Fruit fly (Drosophila melanogaster) whole organism, wandering third instar larva: ENCODE results near the gene CG7320.

Experiments
- Abd-B ChIP-seq: fragments of >200 bp; optimal IDR thresholded peaks from 2 replicates; lab custom pipeline; 2017; ENCODE audit warnings: missing biosample characterization, missing genetic modification characterization
- CG32264 ChIP-seq: fragments of 200-800 bp; sonication (Bioruptor generic); optimal IDR thresholded peaks from 2 replicates; lab custom pipeline; 2016; ENCODE audit warnings: missing biosample characterization, missing genetic modification characterization
- CG9705 ChIP-seq: fragments of 200-800 bp; sonication (Bioruptor generic); optimal IDR thresholded peaks from 2 replicates; lab custom pipeline; 2018; ENCODE audit warnings: missing biosample characterization, mild to moderate bottlenecking, missing genetic modification characterization
- CrebA ChIP-seq: fragments of 200-800 bp; sonication (Bioruptor generic); optimal IDR thresholded peaks from 2 replicates; lab custom pipeline; 2016; ENCODE audit warnings: missing biosample characterization, mild to moderate bottlenecking, missing genetic modification characterization, borderline replicate concordance
- Dfd ChIP-seq: fragments of >200 bp; optimal IDR thresholded peaks from 2 replicates; lab custom pipeline; 2017; ENCODE audit warnings: missing biosample characterization, missing genetic modification characterization
- Dif ChIP-seq: fragments of 200-275, 200-300 bp; sonication (Bioruptor generic); optimal IDR thresholded peaks from 2 replicates; lab custom pipeline; 2018; ENCODE audit warnings: missing biosample characterization, missing genetic modification characterization; ENCODE audit not compliant: partially characterized antibody
- GATAd ChIP-seq: sonication (Bioruptor generic); optimal IDR thresholded peaks from 2 replicates; lab custom pipeline; 2016; ENCODE audit warnings: missing biosample characterization, missing genetic modification characterization
- HLH106 ChIP-seq: fragments of 200-800 bp; optimal IDR thresholded peaks from 3 replicates; lab custom pipeline; 2019; ENCODE audit warnings: missing biosample characterization, mild to moderate bottlenecking, missing genetic modification characterization, moderate library complexity
- Hnf4 ChIP-seq: fragments of 200-800 bp; sonication (Bioruptor generic); optimal IDR thresholded peaks from 2 replicates; lab custom pipeline; 2016; ENCODE audit warnings: missing biosample characterization, mild to moderate bottlenecking, missing genetic modification characterization
- Hr78 ChIP-seq: fragments of >200 bp; optimal IDR thresholded peaks from 2 replicates; lab custom pipeline; 2017; ENCODE audit warnings: missing biosample characterization, missing genetic modification characterization
- Hr83 ChIP-seq: fragments of 200-300 bp; sonication (Bioruptor generic); optimal IDR thresholded peaks from 2 replicates; lab custom pipeline; 2016; ENCODE audit warnings: missing biosample characterization, mild to moderate bottlenecking, missing genetic modification characterization, moderate library complexity; ENCODE audit not compliant: poor library complexity, severe bottlenecking
- Jra ChIP-seq: sonication (Bioruptor generic); optimal IDR thresholded peaks from 2 replicates; lab custom pipeline; 2016; ENCODE audit warnings: missing biosample characterization, missing genetic modification characterization
- Mio ChIP-seq: sonication (Bioruptor generic); optimal IDR thresholded peaks from 2 replicates; lab custom pipeline; 2016; ENCODE audit warnings: missing biosample characterization, missing genetic modification characterization
- Myc ChIP-seq: fragments of >200 bp; optimal IDR thresholded peaks from 2 replicates; lab custom pipeline; 2017
- N ChIP-seq: fragments of >200 bp; optimal IDR thresholded peaks from 2 replicates; lab custom pipeline; 2018; ENCODE audit warnings: missing biosample characterization, missing external identifiers, missing genetic modification characterization
- OdsH ChIP-seq: fragments of 200-800 bp; sonication (Bioruptor generic); optimal IDR thresholded peaks from 2 replicates; lab custom pipeline; 2016; ENCODE audit warnings: missing biosample characterization, mild to moderate bottlenecking, missing genetic modification characterization
- Rel ChIP-seq, 2 experiments: fragments of 200-800 bp; sonication (Bioruptor generic) in 1 of 2; optimal IDR thresholded peaks; 2 replicates in 1 of 2; 3 replicates in 1 of 2; lab custom pipeline; 2016 to 2019; ENCODE audit warnings: mild to moderate bottlenecking in 2 of 2, missing biosample characterization in 2 of 2, missing genetic modification characterization in 2 of 2, moderate library complexity in 1 of 2
- Sp1 ChIP-seq: fragments of 200-800 bp; sonication (Bioruptor generic); optimal IDR thresholded peaks from 3 replicates; lab custom pipeline; 2019; ENCODE audit warnings: missing biosample characterization, mild to moderate bottlenecking, missing genetic modification characterization, moderate library complexity
- Vsx2 ChIP-seq: fragments of 200-300, 225-300 bp; sonication (Bioruptor generic); optimal IDR thresholded peaks from 2 replicates; lab custom pipeline; 2018; ENCODE audit warnings: missing biosample characterization, missing genetic modification characterization; ENCODE audit not compliant: partially characterized antibody
- br ChIP-seq: fragments of 200-800 bp; sonication (Bioruptor generic); optimal IDR thresholded peaks from 2 replicates; lab custom pipeline; 2016; ENCODE audit warnings: missing biosample characterization, missing genetic modification characterization
- brk ChIP-seq: fragments of 200-800 bp; sonication (Bioruptor generic); optimal IDR thresholded peaks from 2 replicates; lab custom pipeline; 2016; ENCODE audit warnings: missing biosample characterization, mild to moderate bottlenecking, missing genetic modification characterization
- dl ChIP-seq, 2 experiments: fragments of 175-275, 200-275 bp in 1 of 2; fragments of 200-275 bp in 1 of 2; sonication (Bioruptor generic); optimal IDR thresholded peaks; lab custom pipeline; 2018; ENCODE audit warnings: mild to moderate bottlenecking in 2 of 2, missing biosample characterization in 2 of 2, missing genetic modification characterization in 2 of 2, moderate library complexity in 2 of 2; ENCODE audit not compliant: partially characterized antibody in 2 of 2, insufficient read depth in 1 of 2
- dmrt93B ChIP-seq: fragments of 200-800 bp; sonication (Bioruptor generic); optimal IDR thresholded peaks from 2 replicates; lab custom pipeline; 2018; ENCODE audit warnings: missing biosample characterization, mild to moderate bottlenecking, missing genetic modification characterization
- dsf ChIP-seq: sonication (Bioruptor generic); optimal IDR thresholded peaks from 2 replicates; lab custom pipeline; 2016; ENCODE audit warnings: missing biosample characterization, missing genetic modification characterization, borderline replicate concordance
- ey ChIP-seq: fragments of 200-800 bp; sonication (Bioruptor generic); optimal IDR thresholded peaks from 2 replicates; lab custom pipeline; 2016; ENCODE audit warnings: missing biosample characterization, missing genetic modification characterization
- foxo ChIP-seq, 2 experiments: fragments of 200-800 bp; sonication (Bioruptor generic); optimal IDR thresholded peaks; 2 replicates in 1 of 2; 3 replicates in 1 of 2; lab custom pipeline; 2016 to 2017; ENCODE audit warnings: missing biosample characterization in 2 of 2, missing genetic modification characterization in 2 of 2
- fru ChIP-seq: fragments of 200-800 bp; sonication (Bioruptor generic); optimal IDR thresholded peaks from 3 replicates; lab custom pipeline; 2016; ENCODE audit warnings: missing biosample characterization, mild to moderate bottlenecking, missing genetic modification characterization
- h ChIP-seq: fragments of 200-800 bp; sonication (Bioruptor generic); optimal IDR thresholded peaks from 3 replicates; lab custom pipeline; 2016; ENCODE audit warnings: missing biosample characterization, mild to moderate bottlenecking, missing genetic modification characterization
- jim ChIP-seq: fragments of 175-275, 200-325 bp; sonication (Bioruptor generic); optimal IDR thresholded peaks from 2 replicates; lab custom pipeline; 2016; ENCODE audit warnings: missing biosample characterization, mild to moderate bottlenecking, missing genetic modification characterization
- lola ChIP-seq: fragments of >200 bp; optimal IDR thresholded peaks from 2 replicates; lab custom pipeline; 2017; ENCODE audit warnings: missing biosample characterization, missing genetic modification characterization
- pan ChIP-seq: fragments of >200 bp; optimal IDR thresholded peaks from 2 replicates; lab custom pipeline; 2017
- psq ChIP-seq: fragments of 200-800 bp; sonication (Bioruptor generic); optimal IDR thresholded peaks from 3 replicates; lab custom pipeline; 2017; ENCODE audit warnings: missing biosample characterization, mild to moderate bottlenecking, missing genetic modification characterization, moderate library complexity
- rgr ChIP-seq: fragments of 200-800 bp; sonication (Bioruptor generic); optimal IDR thresholded peaks from 3 replicates; lab custom pipeline; 2016; ENCODE audit warnings: missing biosample characterization, mild to moderate bottlenecking, missing genetic modification characterization
- sage ChIP-seq: fragments of 200-800 bp; sonication (Bioruptor generic); optimal IDR thresholded peaks from 2 replicates; lab custom pipeline; 2016; ENCODE audit warnings: missing biosample characterization, mild to moderate bottlenecking, missing genetic modification characterization
- sv ChIP-seq: fragments of 200-800 bp; sonication (Bioruptor generic); optimal IDR thresholded peaks from 3 replicates; lab custom pipeline; 2016; ENCODE audit warnings: missing biosample characterization, missing genetic modification characterization
- tai ChIP-seq: sonication (Bioruptor generic); optimal IDR thresholded peaks from 2 replicates; lab custom pipeline; 2016; ENCODE audit warnings: missing biosample characterization, missing genetic modification characterization
- usp ChIP-seq: fragments of >200 bp; optimal IDR thresholded peaks from 2 replicates; lab custom pipeline; 2017; ENCODE audit warnings: missing biosample characterization, missing genetic modification characterization
- woc ChIP-seq: sonication (Bioruptor generic); optimal IDR thresholded peaks from 2 replicates; lab custom pipeline; 2016; ENCODE audit warnings: missing biosample characterization, mild to moderate bottlenecking, missing genetic modification characterization

CG7320 gene

DNA sequence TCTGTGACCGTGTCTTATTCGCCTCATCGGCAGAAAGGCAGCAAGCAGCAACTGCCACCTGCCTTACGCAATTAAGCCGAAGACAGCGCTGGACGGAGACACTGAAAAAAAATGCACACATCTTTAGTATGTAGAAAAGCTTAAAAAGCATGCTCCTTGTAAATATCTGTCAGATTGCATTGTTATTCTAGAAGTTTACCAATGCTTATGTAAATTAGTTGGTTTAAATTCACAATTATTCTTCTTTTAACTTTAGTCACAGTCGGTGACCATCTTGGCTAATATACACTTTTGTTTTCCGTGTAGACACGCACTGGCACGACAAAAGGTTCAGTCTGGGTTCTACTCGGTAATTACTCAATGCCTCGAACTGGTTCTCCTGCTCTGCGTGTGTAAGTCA is 14.4 kb downstream of the CG7320 start:
- TF ChIP-seq CG9705 (GFP tag; lab: Kevin White, UChicago), result no peak
- TF ChIP-seq CG32264 (GFP tag; lab: Kevin White, UChicago), result peak; percentile 50
- TF ChIP-seq brk (GFP tag; lab: Kevin White, UChicago), result peak; percentile 39
- TF ChIP-seq Dfd (GFP tag; lab: Kevin White, UChicago), result no peak
- peak; percentile 15 for TF ChIP-seq CrebA (GFP tag; lab: Kevin White, UChicago)
- TF ChIP-seq psq (GFP tag; lab: Kevin White, UChicago), result peak; percentile 79
- no peak for TF ChIP-seq Hr78 (GFP tag; lab: Kevin White, UChicago)
- peak; percentile 83 for TF ChIP-seq br (GFP tag; lab: Kevin White, UChicago)
- TF ChIP-seq foxo (GFP tag; optimal IDR thresholded peaks at IDR 0.05; lab: Kevin White, UChicago), result peak in 1 of 2 experiments; percentile 84
- no peak for TF ChIP-seq pan (lab: Kevin White, UChicago)
- TF ChIP-seq GATAd (GFP tag; lab: Kevin White, UChicago), result no peak
- TF ChIP-seq sv, result no peak
- no peak for TF ChIP-seq Abd-B (GFP tag; lab: Kevin White, UChicago)
- TF ChIP-seq woc (GFP tag; lab: Kevin White, UChicago), result peak; percentile 75
- peak; percentile 58 for TF ChIP-seq tai (GFP tag; lab: Kevin White, UChicago)
- TF ChIP-seq Sp1 (GFP tag; lab: Kevin White, UChicago), result peak; percentile 82
- TF ChIP-seq Hnf4 (GFP tag; lab: Kevin White, UChicago), result peak; percentile 79
- no peak for TF ChIP-seq jim
- TF ChIP-seq Vsx2 (GFP tag; lab: Kevin White, UChicago), result no peak
- TF ChIP-seq Myc (lab: Kevin White, UChicago), result no peak
- peak; percentile 82 for TF ChIP-seq OdsH
- TF ChIP-seq fru, result peak; percentile 91
- no peak for TF ChIP-seq Mio (GFP tag; lab: Kevin White, UChicago)
- peak; percentile 79 for TF ChIP-seq HLH106 (tag; lab: Kevin White, UChicago)
- TF ChIP-seq lola (GFP tag; lab: Kevin White, UChicago), result no peak
- TF ChIP-seq Rel (GFP tag; optimal IDR thresholded peaks at IDR 0.05; lab: Kevin White, UChicago), result no peak
- no peak for TF ChIP-seq Rel (tag; optimal IDR thresholded peaks at IDR 0.05; lab: Kevin White, UChicago)
- no peak for TF ChIP-seq N
- peak; percentile 86 for TF ChIP-seq h (GFP tag; lab: Kevin White, UChicago)
- TF ChIP-seq rgr, result peak; percentile 82
- TF ChIP-seq Hr83 (GFP tag; lab: Kevin White, UChicago), result no peak
- TF ChIP-seq sage, result peak; percentile 75
- no peak for TF ChIP-seq dl (GFP tag; optimal IDR thresholded peaks at IDR 0.05; lab: Kevin White, UChicago; ENCODE audit: insufficient read depth in 1 of 2, partially characterized antibody in 2 of 2)
- TF ChIP-seq ey (GFP tag; lab: Kevin White, UChicago), result peak; percentile 83
- no peak for TF ChIP-seq usp (GFP tag; lab: Kevin White, UChicago)
- TF ChIP-seq Dif (GFP tag; lab: Kevin White, UChicago), result no peak
- TF ChIP-seq dsf (GFP tag; lab: Kevin White, UChicago), result peak; percentile 42
- peak; percentile 66 for TF ChIP-seq dmrt93B
- TF ChIP-seq Jra (GFP tag; lab: Kevin White, UChicago), result peak; percentile 52

DNA sequence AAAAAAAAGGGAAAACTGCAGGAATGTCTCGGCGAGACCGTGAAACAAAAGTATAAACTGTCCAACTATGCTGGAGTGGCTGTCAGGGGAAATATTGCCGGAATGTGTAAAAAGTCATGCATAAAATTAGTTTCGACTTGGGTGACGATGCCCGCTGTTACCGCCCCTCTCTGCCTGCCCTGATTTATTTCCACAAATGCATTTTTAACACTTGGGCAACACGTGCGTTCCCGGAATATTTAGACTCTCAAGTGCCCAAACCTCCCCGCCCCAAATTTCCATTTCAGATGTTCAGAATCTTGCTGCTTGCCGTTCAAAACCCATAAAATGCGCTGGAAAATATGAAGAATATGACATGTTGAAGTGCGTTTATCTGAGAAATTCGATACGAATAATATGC is 15.6 kb downstream of the CG7320 start:
- no peak for TF ChIP-seq dl (GFP tag; optimal IDR thresholded peaks at IDR 0.05; lab: Kevin White, UChicago; ENCODE audit: insufficient read depth in 1 of 2, partially characterized antibody in 2 of 2)
- no peak for TF ChIP-seq fru
- no peak for TF ChIP-seq sv
- TF ChIP-seq Abd-B (GFP tag; lab: Kevin White, UChicago), result no peak

- TF ChIP-seq brk (GFP tag; lab: Kevin White, UChicago), result no peak
- no peak for TF ChIP-seq Myc (lab: Kevin White, UChicago)
- no peak for TF ChIP-seq usp (GFP tag; lab: Kevin White, UChicago)
- TF ChIP-seq rgr, result no peak
- TF ChIP-seq Mio (GFP tag; lab: Kevin White, UChicago), result no peak
- TF ChIP-seq Abd-B (GFP tag; lab: Kevin White, UChicago), result no peak
- no peak for TF ChIP-seq dsf (GFP tag; lab: Kevin White, UChicago)
- no peak for TF ChIP-seq sage
- TF ChIP-seq CG9705 (GFP tag; lab: Kevin White, UChicago), result no peak
- no peak for TF ChIP-seq psq (GFP tag; lab: Kevin White, UChicago)
- no peak for TF ChIP-seq br (GFP tag; lab: Kevin White, UChicago)
- TF ChIP-seq Dif (GFP tag; lab: Kevin White, UChicago), result no peak
- no peak for TF ChIP-seq Vsx2 (GFP tag; lab: Kevin White, UChicago)
- TF ChIP-seq Hnf4 (GFP tag; lab: Kevin White, UChicago), result no peak
- TF ChIP-seq GATAd (GFP tag; lab: Kevin White, UChicago), result no peak
- TF ChIP-seq Dfd (GFP tag; lab: Kevin White, UChicago), result no peak
- TF ChIP-seq CG32264 (GFP tag; lab: Kevin White, UChicago), result no peak
- TF ChIP-seq pan (lab: Kevin White, UChicago), result no peak
- TF ChIP-seq, all 38 proteins: peak for 0
Measured at dm6 chr3L:18218480-18218879, 17.2 kb downstream of the CG7320 start.
